Worm (Caenorhabditis elegans): ENCODE results near the gene tag-65.

Gene tag-65

ce11 chrV:13627103-13627623 is 51.2 kb downstream of the tag-65 start, which contains the start of gene sde-2:
Gene sde-2 (plus strand): TSS chrV:13627573.
- TF ChIP-seq nhr-237 (tag; optimal IDR thresholded peaks at IDR 0.05) (no peak), ces-1 (GFP tag; optimal IDR thresholded peaks at IDR 0.05) (peak; percentile 82)
